Fruit fly (Drosophila melanogaster) whole organism, embryonic: ENCODE measurements around the gene DPCoAC.
A peak's percentile ranks its signal among the peaks of the same experiment; 100 is the strongest.

ENCODE experiments used
- Antp ChIP-seq: fragments of 200-800 bp; sonication (Bioruptor generic); optimal IDR thresholded peaks from 3 replicates; lab custom pipeline; 2016; ENCODE audit warnings: missing biosample characterization, missing genetic modification characterization
- Atf3 ChIP-seq: fragments of 200-800 bp; sonication (Bioruptor generic); optimal IDR thresholded peaks from 3 replicates; lab custom pipeline; 2016; ENCODE audit warnings: missing biosample characterization, missing genetic modification characterization
- CG10209 ChIP-seq: fragments of 200-800 bp; sonication (Bioruptor generic); optimal IDR thresholded peaks from 3 replicates; lab custom pipeline; 2017; ENCODE audit warnings: missing biosample characterization, mild to moderate bottlenecking, missing genetic modification characterization, missing genetic modification reagents
- CG12299 ChIP-seq: fragments of 200-800 bp; sonication (Bioruptor generic); optimal IDR thresholded peaks from 2 replicates; lab custom pipeline; 2018; ENCODE audit warnings: missing biosample characterization, mild to moderate bottlenecking, missing genetic modification characterization
- CG13287 ChIP-seq: fragments of 200-800 bp; sonication (Bioruptor generic); IDR thresholded peaks from 2 replicates; pipeline ENCODE4 v1.3.6; 2022; ENCODE audit warnings: missing biosample characterization, missing genetic modification characterization; ENCODE audit not compliant: partially characterized antibody
- CG15269 ChIP-seq: fragments of 200-800 bp; sonication (Bioruptor generic); optimal IDR thresholded peaks from 2 replicates; lab custom pipeline; 2018; ENCODE audit warnings: missing biosample characterization, mild to moderate bottlenecking, missing genetic modification characterization, moderate library complexity
- CG1529 ChIP-seq: fragments of 200-800 bp; sonication (Bioruptor generic); optimal IDR thresholded peaks from 3 replicates; lab custom pipeline; 2018; ENCODE audit warnings: missing biosample characterization, missing genetic modification characterization
- CG18262 ChIP-seq: fragments of 200-800 bp; optimal IDR thresholded peaks from 3 replicates; lab custom pipeline; 2019; ENCODE audit warnings: missing biosample characterization, mild to moderate bottlenecking, missing genetic modification characterization, moderate library complexity
- CG3065 ChIP-seq: fragments of 200-800 bp; sonication (Bioruptor generic); optimal IDR thresholded peaks from 2 replicates; lab custom pipeline; 2016; ENCODE audit warnings: missing biosample characterization, missing genetic modification characterization
- CG34376 ChIP-seq: fragments of 200-800 bp; sonication (Bioruptor generic); optimal IDR thresholded peaks from 2 replicates; lab custom pipeline; 2018; ENCODE audit warnings: missing biosample characterization, mild to moderate bottlenecking, missing genetic modification characterization
- CG3838 ChIP-seq: fragments of 200-800 bp; sonication (Bioruptor generic); optimal IDR thresholded peaks from 3 replicates; lab custom pipeline; 2016; ENCODE audit warnings: missing biosample characterization, missing genetic modification characterization
- CG3995 ChIP-seq: fragments of 200-800 bp; sonication (Bioruptor generic); optimal IDR thresholded peaks from 3 replicates; lab custom pipeline; 2016; ENCODE audit warnings: missing biosample characterization, missing genetic modification characterization
- CG42726 ChIP-seq: fragments of 200-800 bp; sonication (Bioruptor generic); IDR thresholded peaks from 2 replicates; pipeline ENCODE4 v1.3.6; 2022; ENCODE audit warnings: missing biosample characterization, missing genetic modification characterization; ENCODE audit not compliant: partially characterized antibody
- CG8478 ChIP-seq: fragments of >200 bp; optimal IDR thresholded peaks from 2 replicates; lab custom pipeline; 2018
- CG9797 ChIP-seq: fragments of 200-800 bp; sonication (Bioruptor generic); optimal IDR thresholded peaks from 3 replicates; lab custom pipeline; 2018; ENCODE audit warnings: missing biosample characterization, mild to moderate bottlenecking, missing genetic modification characterization
- Dbx ChIP-seq: fragments of 200-800 bp; sonication (Bioruptor generic); IDR thresholded peaks from 3 replicates; pipeline ENCODE4 v1.3.6; 2022; ENCODE audit warnings: missing biosample characterization, missing genetic modification characterization
- Deaf1 ChIP-seq: fragments of 200-800 bp; optimal IDR thresholded peaks from 3 replicates; lab custom pipeline; 2019; ENCODE audit warnings: missing biosample characterization, mild to moderate bottlenecking, missing genetic modification characterization, moderate library complexity
- GATAe ChIP-seq: fragments of 200-800 bp; sonication (Bioruptor generic); conservative IDR thresholded peaks from 2 replicates; pipeline ENCODE4 v1.3.6; 2022; ENCODE audit warnings: missing biosample characterization, missing genetic modification characterization
- Hmr ChIP-seq: fragments of 200-800 bp; sonication (Bioruptor generic); optimal IDR thresholded peaks from 3 replicates; lab custom pipeline; 2017; ENCODE audit warnings: mild to moderate bottlenecking, missing biosample characterization, missing genetic modification reagents, missing genetic modification characterization
- Hmx ChIP-seq: fragments of 200-800 bp; sonication (Bioruptor generic); optimal IDR thresholded peaks from 2 replicates; lab custom pipeline; 2016; ENCODE audit warnings: missing biosample characterization, missing genetic modification characterization
- Meics ChIP-seq: fragments of 200-800 bp; sonication (Bioruptor generic); optimal IDR thresholded peaks from 2 replicates; lab custom pipeline; 2017; ENCODE audit warnings: missing biosample characterization, mild to moderate bottlenecking, missing genetic modification characterization
- NfI ChIP-seq: fragments of 200-800 bp; sonication (Bioruptor generic); optimal IDR thresholded peaks from 3 replicates; lab custom pipeline; 2018; ENCODE audit warnings: missing biosample characterization, mild to moderate bottlenecking, missing genetic modification characterization, moderate library complexity
- Oaz ChIP-seq: fragments of 200-800 bp; sonication (Bioruptor generic); IDR thresholded peaks from 2 replicates; pipeline ENCODE4 v1.3.6; 2022; ENCODE audit warnings: missing biosample characterization, missing genetic modification characterization
- Oli ChIP-seq: fragments of 200-800 bp; sonication (Bioruptor generic); optimal IDR thresholded peaks from 2 replicates; lab custom pipeline; 2018; ENCODE audit warnings: missing biosample characterization, mild to moderate bottlenecking, missing genetic modification characterization, moderate library complexity
- Poxn ChIP-seq: fragments of 200-800 bp; sonication (Bioruptor generic); IDR thresholded peaks from 2 replicates; pipeline ENCODE4 v1.3.6; 2022; ENCODE audit warnings: missing biosample characterization, missing genetic modification characterization
- Stat92E ChIP-seq, 3 experiments: fragments of >200 bp in 2 of 3; fragments of 200-800 bp in 1 of 3; sonication (Bioruptor generic) in 1 of 3; optimal IDR thresholded peaks; 2 replicates each; lab custom pipeline; 2017 to 2019; ENCODE audit warnings: missing biosample characterization in 3 of 3, missing genetic modification characterization in 3 of 3, mild to moderate bottlenecking in 1 of 3, moderate library complexity in 1 of 3
- Trl ChIP-seq, 3 experiments: fragments of >200 bp in 2 of 3; fragments of 200-800 bp in 1 of 3; sonication (Bioruptor generic) in 1 of 3; optimal IDR thresholded peaks; 2 replicates in 1 of 3; 3 replicates in 2 of 3; lab custom pipeline; 2016 to 2017; ENCODE audit warnings: missing biosample characterization in 1 of 3, missing genetic modification characterization in 1 of 3
- Xbp1 ChIP-seq: fragments of 200-800 bp; sonication (Bioruptor generic); optimal IDR thresholded peaks from 3 replicates; lab custom pipeline; 2016; ENCODE audit warnings: missing biosample characterization, mild to moderate bottlenecking, missing genetic modification characterization
- ab ChIP-seq: fragments of 200-800 bp; sonication (Bioruptor generic); optimal IDR thresholded peaks from 2 replicates; lab custom pipeline; 2016; ENCODE audit warnings: missing biosample characterization, missing genetic modification characterization
- az2 ChIP-seq: fragments of 200-800 bp; sonication (Bioruptor generic); optimal IDR thresholded peaks from 3 replicates; lab custom pipeline; 2016; ENCODE audit warnings: missing biosample characterization, missing genetic modification characterization
- btn ChIP-seq: fragments of 200-800 bp; sonication (Bioruptor generic); optimal IDR thresholded peaks from 2 replicates; lab custom pipeline; 2016; ENCODE audit warnings: missing biosample characterization, missing genetic modification characterization
- chm ChIP-seq: fragments of 200-800 bp; sonication (Bioruptor generic); IDR thresholded peaks from 2 replicates; pipeline ENCODE4 v1.3.6; 2022; ENCODE audit warnings: missing biosample characterization, missing genetic modification characterization
- crc ChIP-seq: fragments of 200-800 bp; sonication (Bioruptor generic); optimal IDR thresholded peaks from 2 replicates; lab custom pipeline; 2016; ENCODE audit warnings: missing biosample characterization, missing genetic modification characterization
- cwo ChIP-seq: fragments of 200-800 bp; sonication (Bioruptor generic); optimal IDR thresholded peaks from 3 replicates; lab custom pipeline; 2017; ENCODE audit warnings: missing biosample characterization, missing genetic modification characterization, mild to moderate bottlenecking, moderate library complexity, missing genetic modification reagents
- ewg ChIP-seq: fragments of 200-800 bp; sonication (Bioruptor generic); optimal IDR thresholded peaks from 3 replicates; lab custom pipeline; 2017; ENCODE audit warnings: mild to moderate bottlenecking, missing biosample characterization, missing genetic modification reagents, missing genetic modification characterization
- jing ChIP-seq: fragments of 200-800 bp; sonication (Bioruptor generic); optimal IDR thresholded peaks from 2 replicates; lab custom pipeline; 2018; ENCODE audit warnings: missing biosample characterization, mild to moderate bottlenecking, missing genetic modification characterization
- nau ChIP-seq: fragments of 200-800 bp; sonication (Bioruptor generic); optimal IDR thresholded peaks from 3 replicates; lab custom pipeline; 2017; ENCODE audit warnings: missing biosample characterization, mild to moderate bottlenecking, missing genetic modification characterization, missing genetic modification reagents
- nom ChIP-seq: fragments of 200-800 bp; sonication (Bioruptor generic); optimal IDR thresholded peaks from 2 replicates; lab custom pipeline; 2017; ENCODE audit warnings: missing biosample characterization, missing genetic modification characterization, mild to moderate bottlenecking, moderate library complexity, missing genetic modification reagents
- prd ChIP-seq, 3 experiments: fragments of >200 bp in 2 of 3; fragments of 200-800 bp in 1 of 3; sonication (Bioruptor generic) in 1 of 3; optimal IDR thresholded peaks in 2 of 3; IDR thresholded peaks in 1 of 3; 2 replicates in 2 of 3; 3 replicates in 1 of 3; pipeline versions ENCODE4 v1.3.6 to Lab custom; 2017 to 2022; ENCODE audit warnings: missing biosample characterization in 1 of 3, missing genetic modification characterization in 1 of 3
- rib ChIP-seq: fragments of 200-800 bp; sonication (Bioruptor generic); IDR thresholded peaks from 2 replicates; pipeline ENCODE4 v1.3.6; 2022; ENCODE audit warnings: missing biosample characterization, missing genetic modification characterization
- slp2 ChIP-seq: fragments of 200-800 bp; sonication (Bioruptor generic); optimal IDR thresholded peaks from 2 replicates; lab custom pipeline; 2016; ENCODE audit warnings: missing biosample characterization, missing genetic modification characterization
- sna ChIP-seq: fragments of 200-800 bp; sonication (Bioruptor generic); IDR thresholded peaks from 2 replicates; pipeline ENCODE4 v1.3.6; 2022; ENCODE audit warnings: missing biosample characterization, missing genetic modification characterization; ENCODE audit not compliant: partially characterized antibody
- tap ChIP-seq: fragments of 200-800 bp; optimal IDR thresholded peaks from 3 replicates; lab custom pipeline; 2019; ENCODE audit warnings: missing biosample characterization, mild to moderate bottlenecking, missing genetic modification characterization, moderate library complexity
- tx ChIP-seq: fragments of 200-800 bp; sonication (Bioruptor generic); optimal IDR thresholded peaks from 2 replicates; lab custom pipeline; 2016; ENCODE audit warnings: missing biosample characterization, missing genetic modification characterization
- vnd ChIP-seq: fragments of 200-800 bp; sonication (Bioruptor generic); IDR thresholded peaks from 3 replicates; pipeline ENCODE4 v1.3.6; 2022; ENCODE audit warnings: missing biosample characterization, missing genetic modification characterization; ENCODE audit not compliant: partially characterized antibody
- wdn ChIP-seq: fragments of 200-800 bp; sonication (Bioruptor generic); IDR thresholded peaks from 2 replicates; pipeline ENCODE4 v1.3.6; 2022; ENCODE audit warnings: missing biosample characterization, missing genetic modification characterization
- zen ChIP-seq: fragments of 200-800 bp; sonication (Bioruptor generic); optimal IDR thresholded peaks from 3 replicates; lab custom pipeline; 2018; ENCODE audit warnings: missing biosample characterization, mild to moderate bottlenecking, missing genetic modification characterization, moderate library complexity
- zfh1 ChIP-seq: fragments of 200-800 bp; sonication (Bioruptor generic); IDR thresholded peaks from 3 replicates; pipeline ENCODE4 v1.3.6; 2022; ENCODE audit warnings: missing biosample characterization, missing genetic modification characterization

DPCoAC gene

dm6 chr3R:20549855-20550603 lies 7.4 kb downstream of the DPCoAC start (continued):
- TF ChIP-seq jing (GFP tag; lab: Kevin White, UChicago) (peak; percentile 74), CG18262 (tag; lab: Kevin White, UChicago) (peak; percentile 91), prd (optimal IDR thresholded peaks at IDR 0.05; lab: Kevin White, UChicago) (no peak), prd (GFP tag; IDR thresholded peaks at IDR 0.05; lab: Robert Waterston, UW) (peak; percentile 87), CG42726 (GFP tag; lab: Robert Waterston, UW) (0 out of 2 replicates have a peak, but pooled peaks have one; percentile 27), CG1529 (GFP tag; lab: Kevin White, UChicago) (peak; percentile 77), cwo (peak; percentile 92), zen (tag; lab: Kevin White, UChicago) (peak; percentile 64), btn (no peak), Oli (peak; percentile 87), sna (GFP tag; lab: Robert Waterston, UW) (no peak), CG34376 (peak; percentile 69), Stat92E (GFP tag; optimal IDR thresholded peaks at IDR 0.05; lab: Kevin White, UChicago) (peak in 1 of 3 experiments; percentile 100), Dbx (GFP tag; lab: Robert Waterston, UW) (peak; percentile 90), GATAe (GFP tag; lab: Robert Waterston, UW) (peak; percentile 75), CG8478 (lab: Kevin White, UChicago) (no peak), Poxn (GFP tag; lab: Robert Waterston, UW) (0 out of 2 replicates have a peak, but pooled peaks have one; percentile 39), CG10209 (peak; percentile 86), CG12299 (peak; percentile 37), CG3995 (GFP tag; lab: Kevin White, UChicago) (peak; percentile 72), ab (GFP tag; lab: Kevin White, UChicago) (peak; percentile 42), CG15269 (peak; percentile 92), tx (no peak), Atf3 (peak; percentile 18), Meics (GFP tag; lab: Kevin White, UChicago) (peak; percentile 88), Hmr (peak; percentile 81), CG9797 (GFP tag; lab: Kevin White, UChicago) (no peak), Oaz (GFP tag; lab: Robert Waterston, UW) (peak; percentile 69), rib (peak; percentile 79), Trl (optimal IDR thresholded peaks at IDR 0.05; lab: Kevin White, UChicago) (no peak), Trl (GFP tag; optimal IDR thresholded peaks at IDR 0.05; lab: Kevin White, UChicago) (no peak), CG3065 (peak; percentile 56), CG13287 (GFP tag; lab: Robert Waterston, UW) (no peak; the same call in 1 of the 2 replicates), Deaf1 (tag; lab: Kevin White, UChicago) (peak; percentile 82), az2 (GFP tag; lab: Kevin White, UChicago) (peak; percentile 85), Xbp1 (GFP tag; lab: Kevin White, UChicago) (peak; percentile 84), zfh1 (peak; percentile 89), Hmx (no peak), chm (peak; percentile 58), ewg (GFP tag; lab: Kevin White, UChicago) (peak; percentile 68), Antp (GFP tag; lab: Kevin White, UChicago) (peak; percentile 34), slp2 (GFP tag; lab: Kevin White, UChicago) (no peak), CG3838 (GFP tag; lab: Kevin White, UChicago) (peak; percentile 41), nom (GFP tag; lab: Kevin White, UChicago) (peak; percentile 78), vnd (GFP tag; lab: Robert Waterston, UW) (no peak), crc (no peak), wdn (GFP tag; lab: Robert Waterston, UW) (no peak), tap (tag; lab: Kevin White, UChicago) (peak; percentile 80), nau (peak; percentile 62), NfI (GFP tag; lab: Kevin White, UChicago) (peak; percentile 88)
